Worm (Caenorhabditis elegans) whole organism, late embryonic: ENCODE measurements around the gene dmsr-3.

Source experiments
- F13H6.1 ChIP-seq: sonication (generic microtip); optimal IDR thresholded peaks from 2 replicates; lab custom pipeline; 2016; ENCODE audit warnings: missing genetic modification characterization, missing compliant biosample characterization
- K09A11.1 ChIP-seq: sonication (generic microtip); optimal IDR thresholded peaks from 2 replicates; lab custom pipeline; 2017; ENCODE audit warnings: antibody characterized with exemption, mild to moderate bottlenecking, missing genetic modification characterization, missing compliant biosample characterization; ENCODE audit not compliant: insufficient read depth
- ceh-19 ChIP-seq: fragments of 200-800 bp; sonication (Bioruptor generic); optimal IDR thresholded peaks from 2 replicates; lab custom pipeline; 2018; ENCODE audit warnings: mild to moderate bottlenecking, missing genetic modification characterization, missing compliant biosample characterization
- ceh-30 ChIP-seq: fragments of 150-350 bp; optimal IDR thresholded peaks from 2 replicates; lab custom pipeline; 2014; ENCODE audit warnings: missing biosample characterization, missing genetic modification characterization
- ceh-9 ChIP-seq: sonication (generic microtip); optimal IDR thresholded peaks from 2 replicates; lab custom pipeline; 2016; ENCODE audit warnings: mild to moderate bottlenecking, missing genetic modification characterization, inconsistent platforms, missing compliant biosample characterization
- dmd-4 ChIP-seq: sonication (generic microtip); optimal IDR thresholded peaks from 2 replicates; lab custom pipeline; 2016; ENCODE audit warnings: borderline replicate concordance, missing genetic modification characterization, missing compliant biosample characterization
- dve-1 ChIP-seq: sonication (generic microtip); optimal IDR thresholded peaks from 2 replicates; lab custom pipeline; 2017; ENCODE audit warnings: antibody characterized with exemption, mild to moderate bottlenecking, missing genetic modification characterization, missing compliant biosample characterization
- ets-4 ChIP-seq: sonication (generic microtip); optimal IDR thresholded peaks from 2 replicates; lab custom pipeline; 2016; ENCODE audit warnings: missing genetic modification characterization, missing compliant biosample characterization
- hlh-6 ChIP-seq: sonication (generic microtip); optimal IDR thresholded peaks from 2 replicates; lab custom pipeline; 2016; ENCODE audit warnings: missing genotype, missing genetic modification characterization, missing compliant biosample characterization
- nhr-11 ChIP-seq: fragments of 150-350 bp; optimal IDR thresholded peaks from 2 replicates; lab custom pipeline; 2014; ENCODE audit warnings: missing biosample characterization, missing genetic modification characterization
- rnt-1 ChIP-seq: sonication (generic microtip); optimal IDR thresholded peaks from 2 replicates; lab custom pipeline; 2016; ENCODE audit warnings: missing genetic modification characterization, missing compliant biosample characterization

DNA sequence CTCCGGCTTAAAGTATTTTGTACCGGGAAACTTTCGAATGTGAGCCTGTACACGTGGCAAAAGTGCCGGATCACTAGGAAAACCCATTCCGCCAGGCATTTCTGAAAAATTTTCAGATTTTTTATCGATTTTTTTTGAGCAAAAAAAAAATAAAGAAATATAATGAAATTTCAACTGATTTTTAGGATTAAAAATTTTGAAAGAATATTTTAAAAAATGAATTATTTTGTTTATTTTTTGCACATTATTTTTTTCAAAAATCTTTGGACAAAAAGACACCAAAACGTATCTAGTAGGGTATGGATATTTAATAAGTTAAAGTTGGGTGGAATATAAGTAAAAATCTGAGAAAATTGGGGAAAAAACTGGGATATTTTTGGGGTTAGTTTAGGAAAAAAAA lies 35.2 kb downstream of the dmsr-3 start, which contains the start of gene mac-1:
- TF ChIP-seq F13H6.1 (no peak), hlh-6 (tag; lab: Kevin White, UChicago) (no peak), ets-4 (tag; lab: Kevin White, UChicago) (no peak), ceh-9 (tag; lab: Kevin White, UChicago) (no peak), ceh-19 (GFP tag; lab: Kevin White, UChicago) (no peak), rnt-1 (tag; lab: Kevin White, UChicago) (no peak), K09A11.1 (tag; lab: Kevin White, UChicago) (no peak), ceh-30 (tag; lab: Kevin White, UChicago) (no peak), dve-1 (tag; lab: Kevin White, UChicago) (no peak), dmd-4 (tag; lab: Kevin White, UChicago) (no peak), nhr-11 (tag; lab: Kevin White, UChicago) (no peak)
